Worm (Caenorhabditis elegans): ENCODE results near the gene ocam-1.

ce11 chrV:14193451-14193850, 25.9 kb upstream of the ocam-1 start, which contains the start of gene atfs-1:
- TF ChIP-seq fkh-10 (GFP tag; optimal IDR thresholded peaks at IDR 0.05) (no peak), nhr-232 (tag; optimal IDR thresholded peaks at IDR 0.05) (no peak), ahr-1 (tag; optimal IDR thresholded peaks at IDR 0.05) (no peak), dmd-4 (tag; optimal IDR thresholded peaks at IDR 0.05; ENCODE audit: borderline replicate concordance) (no peak), tbx-7 (tag; optimal IDR thresholded peaks at IDR 0.05) (no peak), unc-86 (tag; optimal IDR thresholded peaks at IDR 0.05) (no peak), ets-4 (tag; optimal IDR thresholded peaks at IDR 0.05) (no peak), ceh-6 (GFP tag; optimal IDR thresholded peaks at IDR 0.05) (no peak), C38D4.7 (GFP tag; optimal IDR thresholded peaks at IDR 0.05) (no peak), ceh-45 (GFP tag; IDR thresholded peaks at IDR 0.05) (no peak)
